Fruit fly (Drosophila melanogaster) whole organism, embryonic: Measurements from ENCODE around the gene TMEM216.

Source experiments
- CG12659 ChIP-seq: fragments of 200-800 bp; sonication (Bioruptor generic); optimal IDR thresholded peaks from 3 replicates; lab custom pipeline; 2017; ENCODE audit warnings: mild to moderate bottlenecking, missing biosample characterization, missing genetic modification reagents, missing genetic modification characterization
- CG8944 ChIP-seq: fragments of 200-800 bp; sonication (Bioruptor generic); optimal IDR thresholded peaks from 3 replicates; lab custom pipeline; 2016; ENCODE audit warnings: missing biosample characterization, missing genetic modification characterization

DNA sequence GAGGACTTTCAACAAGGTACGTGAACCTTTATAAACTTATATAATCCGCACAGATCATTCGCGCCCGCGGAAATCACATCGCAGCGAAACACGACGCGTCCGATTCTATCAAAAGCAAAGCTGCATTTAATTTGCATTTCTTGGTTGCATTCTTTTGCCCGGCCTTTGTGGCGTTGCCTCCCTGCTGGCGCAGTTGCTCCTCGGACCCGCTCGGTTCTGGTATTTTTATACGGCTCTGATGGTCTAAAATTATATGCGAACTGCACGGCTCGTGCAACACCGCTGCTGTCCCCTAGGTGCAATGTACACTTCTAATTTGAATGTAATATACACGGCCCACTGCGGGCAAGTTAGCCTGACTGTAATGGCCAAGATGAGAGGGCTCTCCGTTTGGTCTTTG is 2.3 kb downstream of the TMEM216 start, which contains the start of gene Cks85A:
- TF ChIP-seq CG12659 (GFP tag; lab: Kevin White, UChicago) (no peak), CG8944 (GFP tag; lab: Kevin White, UChicago) (no peak)
